Fruit fly (Drosophila melanogaster): Measurements from ENCODE around the gene mthl1.
A peak's percentile ranks its signal among the peaks of the same experiment; 100 is the strongest.

The mthl1 gene

DNA sequence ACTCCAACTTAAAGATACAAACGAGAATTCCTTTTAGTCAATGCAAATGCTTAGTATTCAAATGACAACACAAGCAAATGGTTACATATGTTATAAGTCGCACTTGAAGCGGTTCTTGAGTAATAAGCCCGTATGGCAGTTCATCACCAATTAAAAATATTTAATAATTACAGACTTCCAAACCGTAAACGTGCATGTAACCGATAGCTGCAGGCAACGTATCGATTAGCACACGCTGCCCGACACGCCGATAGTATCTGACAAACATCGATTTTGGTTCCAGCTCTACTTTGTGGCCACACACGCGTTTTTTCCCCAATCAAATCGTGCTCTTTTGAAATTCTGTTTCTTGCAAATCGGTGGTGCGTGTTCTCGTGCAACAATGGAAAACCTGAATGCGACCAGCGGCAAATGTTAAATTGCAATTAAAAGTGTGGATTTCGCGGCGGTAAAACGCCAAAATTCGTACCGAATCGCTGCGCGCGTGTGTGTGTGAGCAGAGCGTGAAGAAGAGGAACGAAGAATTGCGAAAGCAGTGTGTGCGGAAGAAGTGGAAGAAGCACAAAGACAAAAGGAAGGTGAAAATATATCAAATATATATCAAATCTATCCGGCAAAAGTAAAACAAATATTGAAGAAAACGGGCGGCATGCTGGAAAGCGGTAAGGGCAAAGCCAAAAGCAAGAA is 41.6 kb upstream of the mthl1 start, which contains the start of the genes CG9784 and Nup153:
Gene CG9784, minus strand, starts transcription at position 238 of the 687 bp plus-strand sequence.
Gene Nup153, plus strand, starts transcription at position 264 of the 687 bp plus-strand sequence.
- no peak for TF ChIP-seq CG7045 (GFP tag; optimal IDR thresholded peaks at IDR 0.05)
- TF ChIP-seq CG14711 (tag; optimal IDR thresholded peaks at IDR 0.05): no peak
- peak; percentile 11 for TF ChIP-seq CG7101 (tag; optimal IDR thresholded peaks at IDR 0.05)
- peak; percentile 91 for TF ChIP-seq Mnt (GFP tag; optimal IDR thresholded peaks at IDR 0.05)
- TF ChIP-seq pad (GFP tag; optimal IDR thresholded peaks at IDR 0.05): peak; percentile 20
- TF ChIP-seq bab1 (GFP tag; optimal IDR thresholded peaks at IDR 0.05): peak; percentile 45
- no peak for TF ChIP-seq toe (GFP tag; optimal IDR thresholded peaks at IDR 0.05)
- no peak for TF ChIP-seq tj (GFP tag; optimal IDR thresholded peaks at IDR 0.05)
- TF ChIP-seq CG1620 (GFP tag; optimal IDR thresholded peaks at IDR 0.05): peak; percentile 20

DNA sequence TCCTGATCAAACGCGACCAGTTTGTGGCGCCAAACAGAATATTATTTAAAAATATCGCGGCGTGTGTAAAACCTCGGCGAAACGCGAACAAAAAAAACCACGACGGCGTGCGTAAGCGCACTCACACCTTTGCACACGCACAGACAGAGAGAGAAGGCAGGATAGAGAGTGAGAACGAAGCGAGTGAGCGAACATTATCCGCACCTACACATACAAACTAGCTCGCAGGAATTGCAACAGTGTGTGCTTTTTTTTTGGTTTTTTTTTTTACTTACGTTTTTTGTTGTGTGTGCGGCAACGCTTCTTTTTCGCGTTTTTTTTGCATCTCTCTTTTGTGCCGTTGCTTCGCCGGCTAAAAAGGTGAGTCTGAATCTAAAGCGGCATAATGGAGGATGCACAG is 41.0 kb upstream of the mthl1 start:
- TF ChIP-seq CG12768 (GFP tag; optimal IDR thresholded peaks at IDR 0.05) (peak; percentile 45), bab1 (GFP tag; optimal IDR thresholded peaks at IDR 0.05) (no peak), CG1620 (GFP tag; optimal IDR thresholded peaks at IDR 0.05) (no peak), pad (GFP tag; optimal IDR thresholded peaks at IDR 0.05) (no peak), kay (GFP tag; ENCODE audit: borderline replicate concordance) (no peak), tj (GFP tag; optimal IDR thresholded peaks at IDR 0.05) (peak; percentile 29), cic (GFP tag; optimal IDR thresholded peaks at IDR 0.05) (peak; percentile 77)

DNA sequence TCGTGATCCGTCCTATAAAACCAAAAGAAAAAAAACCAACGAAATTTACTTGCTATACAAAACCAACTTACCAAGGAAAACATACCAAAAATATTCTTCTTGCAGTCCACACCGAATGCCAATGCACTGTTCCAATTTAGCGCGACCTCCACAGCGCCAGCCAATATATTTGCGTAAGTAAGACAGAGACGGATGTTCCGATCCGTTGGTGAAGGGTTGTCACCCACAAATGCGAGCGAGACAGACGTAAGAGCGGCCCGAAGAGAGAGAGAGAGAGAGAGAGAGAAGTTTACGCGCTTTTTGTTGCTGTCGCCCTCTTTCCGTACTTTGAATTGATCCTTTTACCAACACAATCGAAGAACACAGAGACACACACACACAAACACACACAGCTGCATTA is 32.9 kb upstream of the mthl1 start:
- no peak for TF ChIP-seq cnc (optimal IDR thresholded peaks at IDR 0.05)
- no peak for TF ChIP-seq CG11617 (GFP tag; optimal IDR thresholded peaks at IDR 0.05)
- TF ChIP-seq CG14711 (tag; optimal IDR thresholded peaks at IDR 0.05): peak; percentile 71
- no peak for TF ChIP-seq pad (GFP tag; optimal IDR thresholded peaks at IDR 0.05)
- no peak for TF ChIP-seq Hr96 (GFP tag; optimal IDR thresholded peaks at IDR 0.05)

DNA sequence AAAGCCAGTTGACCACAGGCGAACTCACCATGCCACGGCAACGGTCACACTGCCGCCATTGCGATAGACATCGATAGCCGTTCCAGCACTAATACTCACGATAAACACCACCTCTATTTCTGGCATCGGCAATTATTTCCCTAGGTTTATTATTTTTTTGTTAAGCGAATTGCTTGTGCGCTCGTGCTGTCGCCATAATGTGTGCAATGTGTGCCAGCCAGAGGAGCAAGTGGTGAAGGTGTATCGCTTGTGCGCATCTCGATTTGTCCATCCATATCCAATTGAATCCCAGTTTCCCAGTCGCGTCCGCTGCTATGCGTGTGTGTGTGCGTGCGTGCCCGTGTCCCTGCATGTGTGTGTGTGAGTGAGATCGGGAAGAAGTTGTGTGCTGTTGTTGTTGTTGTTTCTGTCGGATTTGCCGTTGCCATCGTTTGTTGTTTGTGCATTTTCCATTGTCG is 30.1 kb upstream of the mthl1 start, which contains the start of gene mbt:
Gene mbt, plus strand, starts transcription at position 85 of the 458 bp plus-strand sequence.
- no peak for TF ChIP-seq CG14711 (tag; optimal IDR thresholded peaks at IDR 0.05)
- peak; percentile 18 for TF ChIP-seq CG7101 (tag; optimal IDR thresholded peaks at IDR 0.05)
- TF ChIP-seq CG7045 (GFP tag; optimal IDR thresholded peaks at IDR 0.05): no peak
- TF ChIP-seq CG5204 (GFP tag; optimal IDR thresholded peaks at IDR 0.05): no peak
- no peak for TF ChIP-seq cnc (optimal IDR thresholded peaks at IDR 0.05)
- TF ChIP-seq ovo (GFP tag; optimal IDR thresholded peaks at IDR 0.05): no peak
- TF ChIP-seq cic (GFP tag; optimal IDR thresholded peaks at IDR 0.05): no peak
- TF ChIP-seq CG12768 (GFP tag; optimal IDR thresholded peaks at IDR 0.05): no peak
- peak; percentile 39 for TF ChIP-seq Crg-1 (GFP tag; optimal IDR thresholded peaks at IDR 0.05)
- peak; percentile 30 for TF ChIP-seq bab1 (GFP tag; optimal IDR thresholded peaks at IDR 0.05)
- TF ChIP-seq Mnt (GFP tag; optimal IDR thresholded peaks at IDR 0.05): peak; percentile 51
- TF ChIP-seq tj (GFP tag; optimal IDR thresholded peaks at IDR 0.05): peak; percentile 43
- peak; percentile 42 for TF ChIP-seq pad (GFP tag; optimal IDR thresholded peaks at IDR 0.05)
- TF ChIP-seq CG33017 (tag; optimal IDR thresholded peaks at IDR 0.05): peak; percentile 6
- peak; percentile 31 for TF ChIP-seq CG1620 (GFP tag; optimal IDR thresholded peaks at IDR 0.05)
- TF ChIP-seq toe (GFP tag; optimal IDR thresholded peaks at IDR 0.05): no peak
- TF ChIP-seq CG11617 (GFP tag; optimal IDR thresholded peaks at IDR 0.05): peak; percentile 29

DNA sequence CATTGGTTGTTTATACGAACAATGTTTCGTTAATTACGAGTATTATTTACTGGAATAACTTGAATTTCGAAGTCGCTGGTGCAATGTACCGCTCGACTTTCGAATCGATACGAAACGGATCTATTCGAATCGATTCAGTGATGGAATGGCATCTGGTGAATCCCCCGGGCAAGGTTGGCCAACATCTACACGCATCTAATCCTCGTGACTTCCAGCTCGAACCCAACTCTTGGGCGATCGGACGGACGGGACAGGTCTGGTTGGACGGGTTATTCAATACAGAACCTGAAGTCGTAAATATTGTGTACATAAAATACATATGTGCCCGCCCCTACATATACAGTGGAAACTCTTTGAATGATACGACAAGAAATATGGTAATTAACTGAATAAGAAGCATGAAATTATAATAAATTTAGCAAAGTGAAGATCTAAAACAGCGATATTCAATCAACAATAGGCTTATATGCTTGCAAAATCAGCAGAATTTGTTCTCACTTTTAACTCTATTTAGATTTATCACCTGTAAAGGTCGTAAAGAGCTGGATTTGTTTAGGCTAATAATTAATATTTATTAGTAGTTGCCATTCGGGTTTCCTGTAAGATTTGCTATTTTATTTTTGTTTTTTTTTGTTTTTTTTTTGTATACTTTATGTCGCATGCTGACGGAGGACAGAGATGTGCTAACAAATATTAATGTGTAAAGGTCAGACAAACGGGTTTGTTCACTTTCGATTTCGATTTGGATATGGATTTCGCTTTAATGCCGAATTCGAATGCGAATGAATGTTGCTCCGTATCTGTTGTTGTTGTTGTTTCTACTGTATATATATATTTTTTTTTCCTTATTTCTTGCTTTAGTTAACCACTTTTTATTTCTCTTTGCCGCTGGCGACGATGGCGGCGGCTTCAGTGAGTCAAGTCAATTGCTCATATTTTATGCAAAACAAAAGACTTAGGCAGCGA is 23.7 kb upstream of the mthl1 start:
- no peak for TF ChIP-seq CG7045 (GFP tag; optimal IDR thresholded peaks at IDR 0.05)
- TF ChIP-seq cnc (optimal IDR thresholded peaks at IDR 0.05): no peak
- TF ChIP-seq CG11617 (GFP tag; optimal IDR thresholded peaks at IDR 0.05): no peak
- TF ChIP-seq CG33017 (tag; optimal IDR thresholded peaks at IDR 0.05): no peak
- TF ChIP-seq CG7101 (tag; optimal IDR thresholded peaks at IDR 0.05): no peak
- TF ChIP-seq CG12768 (GFP tag; optimal IDR thresholded peaks at IDR 0.05): no peak
- TF ChIP-seq toe (GFP tag; optimal IDR thresholded peaks at IDR 0.05): no peak
- no peak for TF ChIP-seq Crg-1 (GFP tag; optimal IDR thresholded peaks at IDR 0.05)
- TF ChIP-seq Mnt (GFP tag; optimal IDR thresholded peaks at IDR 0.05): no peak
- no peak for TF ChIP-seq CG5204 (GFP tag; optimal IDR thresholded peaks at IDR 0.05)
- no peak for TF ChIP-seq ovo (GFP tag; optimal IDR thresholded peaks at IDR 0.05)
- TF ChIP-seq Hr96 (GFP tag; optimal IDR thresholded peaks at IDR 0.05): no peak
- TF ChIP-seq tj (GFP tag; optimal IDR thresholded peaks at IDR 0.05): no peak
- TF ChIP-seq CG1620 (GFP tag; optimal IDR thresholded peaks at IDR 0.05): no peak

DNA sequence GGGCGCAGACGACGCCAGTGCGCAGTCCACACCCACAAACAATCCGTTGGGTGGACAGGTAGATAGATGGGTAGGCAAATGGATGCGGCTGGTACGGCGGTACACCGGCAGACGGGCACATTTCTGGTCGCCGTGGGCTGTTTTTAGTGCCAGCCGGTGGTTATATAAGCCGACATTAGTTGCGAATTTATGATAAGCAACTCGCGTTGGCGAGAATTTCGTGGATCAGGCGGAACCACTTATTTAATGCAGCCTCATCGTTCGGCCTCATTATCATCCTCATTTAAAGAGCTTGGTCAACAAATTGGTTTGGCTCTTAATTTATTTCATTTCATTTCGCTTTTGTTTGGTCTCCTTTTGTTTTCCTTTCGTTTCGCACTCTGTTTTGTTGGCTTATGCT is 22.0 kb upstream of the mthl1 start:
- TF ChIP-seq Hr96 (GFP tag; optimal IDR thresholded peaks at IDR 0.05) (no peak), CG12768 (GFP tag; optimal IDR thresholded peaks at IDR 0.05) (no peak), CG11617 (GFP tag; optimal IDR thresholded peaks at IDR 0.05) (no peak), CG14711 (tag; optimal IDR thresholded peaks at IDR 0.05) (no peak), CG33017 (tag; optimal IDR thresholded peaks at IDR 0.05) (no peak), Crg-1 (GFP tag; optimal IDR thresholded peaks at IDR 0.05) (no peak), CG7045 (GFP tag; optimal IDR thresholded peaks at IDR 0.05) (no peak), pad (GFP tag; optimal IDR thresholded peaks at IDR 0.05) (no peak), Mnt (GFP tag; optimal IDR thresholded peaks at IDR 0.05) (no peak), Clk (GFP tag; optimal IDR thresholded peaks at IDR 0.05) (no peak), CG7101 (tag; optimal IDR thresholded peaks at IDR 0.05) (no peak), bab1 (GFP tag; optimal IDR thresholded peaks at IDR 0.05) (no peak), toe (GFP tag; optimal IDR thresholded peaks at IDR 0.05) (no peak), tj (GFP tag; optimal IDR thresholded peaks at IDR 0.05) (no peak), CG5204 (GFP tag; optimal IDR thresholded peaks at IDR 0.05) (no peak), cic (GFP tag; optimal IDR thresholded peaks at IDR 0.05) (no peak), ovo (GFP tag; optimal IDR thresholded peaks at IDR 0.05) (no peak), cnc (optimal IDR thresholded peaks at IDR 0.05) (no peak), kay (GFP tag; ENCODE audit: borderline replicate concordance) (no peak)
